Fruit fly (Drosophila melanogaster) whole organism, embryonic: ENCODE measurements around the gene Col4a1.
A peak's percentile ranks its signal among the peaks of the same experiment; 100 is the strongest.

Experiments used
- B-H2 ChIP-seq: fragments of 200-800 bp; sonication (Bioruptor generic); optimal IDR thresholded peaks from 2 replicates; lab custom pipeline; 2018; ENCODE audit warnings: missing biosample characterization, mild to moderate bottlenecking, missing genetic modification characterization
- BEAF-32 ChIP-seq: fragments of 200-800 bp; sonication (Bioruptor generic); optimal IDR thresholded peaks from 3 replicates; lab custom pipeline; 2017; ENCODE audit warnings: missing biosample characterization, missing genetic modification characterization, mild to moderate bottlenecking, moderate library complexity, missing genetic modification reagents
- Bteb2 ChIP-seq: fragments of 200-800 bp; sonication (Bioruptor generic); optimal IDR thresholded peaks from 2 replicates; lab custom pipeline; 2016; ENCODE audit warnings: missing biosample characterization, missing genetic modification characterization
- CG10321 ChIP-seq: fragments of 200-800 bp; sonication (Bioruptor generic); IDR thresholded peaks from 2 replicates; pipeline ENCODE4 v1.3.6; 2022; ENCODE audit warnings: missing biosample characterization, missing genetic modification characterization
- CG11093 ChIP-seq: fragments of 200-800 bp; sonication (Bioruptor generic); IDR thresholded peaks from 3 replicates; pipeline ENCODE4 v1.3.6; 2022; ENCODE audit warnings: missing biosample characterization, missing genetic modification characterization
- CG11695 ChIP-seq: fragments of 200-800 bp; sonication (Bioruptor generic); IDR thresholded peaks from 3 replicates; pipeline ENCODE4 v1.3.6; 2022; ENCODE audit warnings: missing biosample characterization, missing genetic modification characterization
- CG12071 ChIP-seq: fragments of 200-800 bp; sonication (Bioruptor generic); optimal IDR thresholded peaks from 3 replicates; lab custom pipeline; 2018; ENCODE audit warnings: missing biosample characterization, mild to moderate bottlenecking, missing genetic modification characterization
- CG12236 ChIP-seq: fragments of 200-800 bp; sonication (Bioruptor generic); optimal IDR thresholded peaks from 2 replicates; lab custom pipeline; 2016; ENCODE audit warnings: missing biosample characterization, missing genetic modification characterization
- CG12299 ChIP-seq: fragments of 200-800 bp; sonication (Bioruptor generic); optimal IDR thresholded peaks from 2 replicates; lab custom pipeline; 2018; ENCODE audit warnings: missing biosample characterization, mild to moderate bottlenecking, missing genetic modification characterization
- CG1233 ChIP-seq: fragments of 200-800 bp; sonication (Bioruptor generic); optimal IDR thresholded peaks from 4 replicates; lab custom pipeline; 2018; ENCODE audit warnings: missing biosample characterization, mild to moderate bottlenecking, missing genetic modification characterization
- CG12744 ChIP-seq: fragments of 200-800 bp; sonication (Bioruptor generic); optimal IDR thresholded peaks from 2 replicates; lab custom pipeline; 2016; ENCODE audit warnings: missing biosample characterization, missing genetic modification characterization
- CG14441 ChIP-seq: fragments of 200-800 bp; sonication (Bioruptor generic); IDR thresholded peaks from 2 replicates; pipeline ENCODE4 v1.3.6; 2022; ENCODE audit warnings: missing biosample characterization, missing genetic modification characterization
- CG14860 ChIP-seq: fragments of 200-800 bp; sonication (Bioruptor generic); IDR thresholded peaks from 3 replicates; pipeline ENCODE4 v1.3.6; 2022; ENCODE audit warnings: missing biosample characterization, missing genetic modification characterization; ENCODE audit not compliant: partially characterized antibody
- CG15514 ChIP-seq: fragments of 200-800 bp; sonication (Bioruptor generic); optimal IDR thresholded peaks from 3 replicates; lab custom pipeline; 2017; ENCODE audit warnings: missing biosample characterization, missing genetic modification characterization, mild to moderate bottlenecking, moderate library complexity, missing genetic modification reagents
- CG17328 ChIP-seq: fragments of 200-800 bp; sonication (Bioruptor generic); IDR thresholded peaks from 2 replicates; pipeline ENCODE4 v1.3.6; 2022; ENCODE audit warnings: missing biosample characterization, missing genetic modification characterization
- CG17568 ChIP-seq: fragments of 200-800 bp; sonication (Bioruptor generic); optimal IDR thresholded peaks from 2 replicates; lab custom pipeline; 2018; ENCODE audit warnings: missing biosample characterization, mild to moderate bottlenecking, missing genetic modification characterization, moderate library complexity
- CG1832 ChIP-seq: fragments of 200-800 bp; sonication (Bioruptor generic); optimal IDR thresholded peaks from 2 replicates; lab custom pipeline; 2017; ENCODE audit warnings: missing biosample characterization, mild to moderate bottlenecking, missing genetic modification characterization, inconsistent platforms
- CG18764 ChIP-seq: fragments of 200-800 bp; sonication (Bioruptor generic); optimal IDR thresholded peaks from 3 replicates; lab custom pipeline; 2016; ENCODE audit warnings: missing biosample characterization, missing genetic modification characterization
- CG31224 ChIP-seq: fragments of 200-800 bp; sonication (Bioruptor generic); IDR thresholded peaks from 2 replicates; pipeline ENCODE4 v1.3.6; 2022; ENCODE audit warnings: missing biosample characterization, missing genetic modification characterization
- CG33213 ChIP-seq: fragments of 200-800 bp; sonication (Bioruptor generic); optimal IDR thresholded peaks from 3 replicates; lab custom pipeline; 2016; ENCODE audit warnings: missing biosample characterization, missing genetic modification characterization
- CG4404 ChIP-seq: fragments of 200-800 bp; sonication (Bioruptor generic); IDR thresholded peaks from 2 replicates; pipeline ENCODE4 v1.3.6; 2022; ENCODE audit warnings: missing biosample characterization, missing genetic modification characterization
- CG5180 ChIP-seq: fragments of 200-800 bp; sonication (Bioruptor generic); optimal IDR thresholded peaks from 3 replicates; lab custom pipeline; 2017; ENCODE audit warnings: missing biosample characterization, missing genetic modification characterization, mild to moderate bottlenecking, moderate library complexity, missing genetic modification reagents
- CG5953 ChIP-seq: fragments of 200-800 bp; sonication (Bioruptor generic); IDR thresholded peaks from 2 replicates; pipeline ENCODE4 v1.3.6; 2022; ENCODE audit warnings: missing biosample characterization, missing genetic modification characterization
- HHEX ChIP-seq: fragments of 200-800 bp; sonication (Bioruptor generic); optimal IDR thresholded peaks from 3 replicates; lab custom pipeline; 2017; ENCODE audit warnings: missing biosample characterization, mild to moderate bottlenecking, missing genetic modification characterization, missing genetic modification reagents
- Hr39 ChIP-seq: fragments of >200 bp; optimal IDR thresholded peaks from 2 replicates; lab custom pipeline; 2017
- Lhr ChIP-seq: fragments of 200-800 bp; sonication (Bioruptor generic); optimal IDR thresholded peaks from 3 replicates; lab custom pipeline; 2017; ENCODE audit warnings: mild to moderate bottlenecking, missing biosample characterization, missing genetic modification reagents, missing genetic modification characterization
- Mad ChIP-seq: fragments of 200-800 bp; sonication (Bioruptor generic); optimal IDR thresholded peaks from 2 replicates; lab custom pipeline; 2016; ENCODE audit warnings: missing biosample characterization, missing genetic modification characterization
- Mrtf ChIP-seq: fragments of 200-800 bp; sonication (Bioruptor generic); IDR thresholded peaks from 3 replicates; pipeline ENCODE4 v1.3.6; 2022; ENCODE audit warnings: missing biosample characterization, missing genetic modification characterization
- Side ChIP-seq: fragments of 200-800 bp; sonication (Bioruptor generic); optimal IDR thresholded peaks from 2 replicates; lab custom pipeline; 2016; ENCODE audit warnings: missing biosample characterization, missing genetic modification characterization
- Six4 ChIP-seq: fragments of 200-800 bp; sonication (Bioruptor generic); optimal IDR thresholded peaks from 2 replicates; lab custom pipeline; 2016; ENCODE audit warnings: missing biosample characterization, missing genetic modification characterization
- TFAM ChIP-seq: fragments of 200-800 bp; sonication (Bioruptor generic); optimal IDR thresholded peaks from 2 replicates; lab custom pipeline; 2017; ENCODE audit warnings: missing biosample characterization, missing genetic modification characterization, inconsistent platforms
- ato ChIP-seq: fragments of 200-800 bp; sonication (Bioruptor generic); IDR thresholded peaks from 2 replicates; pipeline ENCODE4 v1.3.6; 2022; ENCODE audit warnings: missing biosample characterization, missing genetic modification characterization; ENCODE audit not compliant: partially characterized antibody
- bab2 ChIP-seq: fragments of 200-800 bp; sonication (Bioruptor generic); optimal IDR thresholded peaks from 2 replicates; lab custom pipeline; 2016; ENCODE audit warnings: missing biosample characterization, missing genetic modification characterization
- dan ChIP-seq: fragments of 200-800 bp; sonication (Bioruptor generic); IDR thresholded peaks from 2 replicates; pipeline ENCODE4 v1.3.6; 2022; ENCODE audit warnings: missing biosample characterization, missing genetic modification characterization
- disco-r ChIP-seq: fragments of 200-800 bp; sonication (Bioruptor generic); optimal IDR thresholded peaks from 2 replicates; lab custom pipeline; 2016; ENCODE audit warnings: missing biosample characterization, missing genetic modification characterization
- dm ChIP-seq: fragments of 200-800 bp; sonication (Bioruptor generic); optimal IDR thresholded peaks from 3 replicates; lab custom pipeline; 2016; ENCODE audit warnings: missing biosample characterization, missing genetic modification characterization
- fu2 ChIP-seq: fragments of 200-800 bp; sonication (Bioruptor generic); optimal IDR thresholded peaks from 2 replicates; lab custom pipeline; 2016; ENCODE audit warnings: missing biosample characterization, missing genetic modification characterization
- hbn ChIP-seq: fragments of 200-800 bp; sonication (Bioruptor generic); IDR thresholded peaks from 2 replicates; pipeline ENCODE4 v1.3.6; 2022; ENCODE audit warnings: missing biosample characterization, missing genetic modification characterization; ENCODE audit not compliant: partially characterized antibody
- hkb ChIP-seq, 2 experiments: fragments of 200-800 bp in 1 of 2; fragments of >200 bp in 1 of 2; sonication (Bioruptor generic) in 1 of 2; IDR thresholded peaks in 1 of 2; optimal IDR thresholded peaks in 1 of 2; 2 replicates each; pipeline versions ENCODE4 v1.3.6 to Lab custom; 2017 to 2022; ENCODE audit warnings: missing biosample characterization in 1 of 2, missing genetic modification characterization in 1 of 2
- jigr1 ChIP-seq: fragments of 200-800 bp; sonication (Bioruptor generic); IDR thresholded peaks from 3 replicates; pipeline ENCODE4 v1.3.6; 2022; ENCODE audit warnings: missing biosample characterization, missing genetic modification characterization
- lbe ChIP-seq: fragments of 200-800 bp; sonication (Bioruptor generic); optimal IDR thresholded peaks from 2 replicates; lab custom pipeline; 2016; ENCODE audit warnings: missing biosample characterization, mild to moderate bottlenecking, missing genetic modification characterization
- nerfin-1 ChIP-seq: fragments of 200-800 bp; sonication (Bioruptor generic); optimal IDR thresholded peaks from 3 replicates; lab custom pipeline; 2019; ENCODE audit warnings: missing biosample characterization, mild to moderate bottlenecking, missing genetic modification characterization, moderate library complexity
- org-1 ChIP-seq: fragments of 200-800 bp; sonication (Bioruptor generic); optimal IDR thresholded peaks from 2 replicates; lab custom pipeline; 2017; ENCODE audit warnings: missing biosample characterization, missing genetic modification characterization
- peb ChIP-seq: fragments of 200-800 bp; sonication (Bioruptor generic); IDR thresholded peaks from 2 replicates; pipeline ENCODE4 v1.3.6; 2022; ENCODE audit warnings: missing biosample characterization, missing genetic modification characterization
- pnt ChIP-seq: fragments of 200-800 bp; sonication (Bioruptor generic); optimal IDR thresholded peaks from 3 replicates; lab custom pipeline; 2016; ENCODE audit warnings: missing biosample characterization, missing genetic modification characterization
- salm ChIP-seq: fragments of 200-800 bp; sonication (Bioruptor generic); optimal IDR thresholded peaks from 2 replicates; lab custom pipeline; 2018; ENCODE audit warnings: missing biosample characterization, mild to moderate bottlenecking, missing genetic modification characterization
- sens-2 ChIP-seq: fragments of 200-800 bp; sonication (Bioruptor generic); IDR thresholded peaks from 2 replicates; pipeline ENCODE4 v1.3.6; 2022; ENCODE audit warnings: missing biosample characterization, missing genetic modification characterization
- tin ChIP-seq: fragments of 200-800 bp; sonication (Bioruptor generic); optimal IDR thresholded peaks from 3 replicates; lab custom pipeline; 2016; ENCODE audit warnings: missing biosample characterization, missing genetic modification characterization
- twi ChIP-seq: fragments of 200-800 bp; optimal IDR thresholded peaks from 2 replicates; lab custom pipeline; 2019; ENCODE audit warnings: missing biosample characterization, mild to moderate bottlenecking, missing genetic modification characterization, moderate library complexity

The Col4a1 gene

dm6 chr2L:5070797-5071579 is 41.6 kb downstream of the Col4a1 start, which contains the start of gene RpL37A (continued):
- TF ChIP-seq hkb (optimal IDR thresholded peaks at IDR 0.05; lab: Kevin White, UChicago) (peak; percentile 26), hkb (GFP tag; IDR thresholded peaks at IDR 0.05; lab: Robert Waterston, UW) (peak; percentile 82), Side (peak; percentile 87), Bteb2 (GFP tag; lab: Kevin White, UChicago) (peak; percentile 80), CG14441 (GFP tag; lab: Robert Waterston, UW) (peak; percentile 57; the same call in 1 of the 2 replicates), nerfin-1 (tag; lab: Kevin White, UChicago) (peak; percentile 79), CG12744 (GFP tag; lab: Kevin White, UChicago) (peak; percentile 71), Six4 (GFP tag; lab: Kevin White, UChicago) (peak; percentile 61), B-H2 (GFP tag; lab: Kevin White, UChicago) (peak; percentile 86), CG11093 (GFP tag; lab: Robert Waterston, UW) (no peak), CG31224 (peak; percentile 51), CG12236 (GFP tag; lab: Kevin White, UChicago) (peak; percentile 43), sens-2 (GFP tag; lab: Robert Waterston, UW) (peak; percentile 73), ato (GFP tag; lab: Robert Waterston, UW) (no peak), CG10321 (GFP tag; lab: Robert Waterston, UW) (peak; percentile 58; the same call in 1 of the 2 replicates), CG17568 (GFP tag; lab: Kevin White, UChicago) (peak; percentile 81), bab2 (peak; percentile 23), Hr39 (lab: Kevin White, UChicago) (no peak), CG4404 (GFP tag; lab: Robert Waterston, UW) (no peak), CG1832 (no peak), CG15514 (peak; percentile 91), HHEX (peak; percentile 89), peb (GFP tag; lab: Robert Waterston, UW) (no peak), disco-r (GFP tag; lab: Kevin White, UChicago) (peak; percentile 72), salm (tag; lab: Kevin White, UChicago) (peak; percentile 74), dan (GFP tag; lab: Robert Waterston, UW) (no peak), jigr1 (GFP tag; lab: Robert Waterston, UW) (no peak), Lhr (GFP tag; lab: Kevin White, UChicago) (peak; percentile 92), CG14860 (no peak), pnt (GFP tag; lab: Kevin White, UChicago) (no peak), CG11695 (GFP tag; lab: Robert Waterston, UW) (peak; percentile 68), CG33213 (GFP tag; lab: Kevin White, UChicago) (peak; percentile 96), CG5180 (GFP tag; lab: Kevin White, UChicago) (peak; percentile 71), CG5953 (GFP tag; lab: Robert Waterston, UW) (peak; percentile 69), tin (peak; percentile 61), twi (tag; lab: Kevin White, UChicago) (peak; percentile 53), CG12071 (GFP tag; lab: Kevin White, UChicago) (peak; percentile 78), CG18764 (GFP tag; lab: Kevin White, UChicago) (peak; percentile 78), Mad (GFP tag; lab: Kevin White, UChicago) (peak; percentile 91), TFAM (GFP tag; lab: Kevin White, UChicago) (peak; percentile 68), lbe (GFP tag; lab: Kevin White, UChicago) (peak; percentile 39), hbn (GFP tag; lab: Robert Waterston, UW) (peak; percentile 31; the same call in 1 of the 2 replicates), org-1 (peak; percentile 61), CG17328 (GFP tag; lab: Robert Waterston, UW) (peak; percentile 77), fu2 (GFP tag; lab: Kevin White, UChicago) (peak; percentile 62), dm (GFP tag; lab: Kevin White, UChicago) (peak; percentile 94), CG1233 (GFP tag; lab: Kevin White, UChicago) (peak; percentile 78), CG12299 (peak; percentile 74), Mrtf (GFP tag; lab: Robert Waterston, UW) (peak; percentile 30; the same call in 1 of the 3 replicates), BEAF-32 (GFP tag; lab: Kevin White, UChicago) (peak; percentile 56)
